Worm (Caenorhabditis elegans) whole organism, L2 larva: ENCODE measurements around the gene lido-5.
"Not testable (repeated sequence)": the region's sequence is repeated elsewhere in the genome, so short reads cannot be mapped to it uniquely, and the experiment has no call there.

ENCODE experiments used
- Y55F3AM.14 ChIP-seq: fragments of 200-800 bp; sonication (Bioruptor generic); optimal IDR thresholded peaks from 2 replicates; lab custom pipeline; 2018; ENCODE audit warnings: mild to moderate bottlenecking, missing genetic modification characterization, missing compliant biosample characterization
- alr-1 ChIP-seq: fragments of 150-350 bp; optimal IDR thresholded peaks from 2 replicates; lab custom pipeline; 2014; ENCODE audit warnings: missing biosample characterization, missing genetic modification characterization
- aly-2 ChIP-seq: fragments of 150-350 bp; optimal IDR thresholded peaks from 2 replicates; lab custom pipeline; 2014; ENCODE audit warnings: missing biosample characterization, missing genetic modification characterization
- ama-1 ChIP-seq: fragments of 150-350 bp; optimal IDR thresholded peaks from 2 replicates; lab custom pipeline; 2018; ENCODE audit warnings: inconsistent platforms
- blmp-1 ChIP-seq: sonication (generic microtip); optimal IDR thresholded peaks from 2 replicates; lab custom pipeline; 2017; ENCODE audit warnings: missing genetic modification characterization, mild to moderate bottlenecking, missing compliant biosample characterization, antibody characterized with exemption, moderate library complexity; ENCODE audit not compliant: insufficient read depth
- ceh-16 ChIP-seq: fragments of 150-350 bp; optimal IDR thresholded peaks from 2 replicates; lab custom pipeline; 2014; ENCODE audit warnings: missing biosample characterization, missing genetic modification characterization
- crh-2 ChIP-seq: sonication (generic microtip); optimal IDR thresholded peaks from 2 replicates; lab custom pipeline; 2017; ENCODE audit warnings: missing biosample characterization, missing genetic modification characterization
- elt-1 ChIP-seq: fragments of 150-350 bp; optimal IDR thresholded peaks from 2 replicates; lab custom pipeline; 2014; ENCODE audit warnings: missing biosample characterization, missing genetic modification characterization
- elt-3 ChIP-seq: sonication (generic microtip); optimal IDR thresholded peaks from 2 replicates; lab custom pipeline; 2017; ENCODE audit warnings: missing biosample characterization, missing genetic modification characterization
- fos-1 ChIP-seq: fragments of 150-350 bp; optimal IDR thresholded peaks from 2 replicates; lab custom pipeline; 2014; ENCODE audit warnings: missing biosample characterization, missing genetic modification characterization
- gmeb-1 ChIP-seq: fragments of 150-350 bp; optimal IDR thresholded peaks from 2 replicates; lab custom pipeline; 2014; ENCODE audit warnings: missing biosample characterization, missing genetic modification characterization
- lin-11 ChIP-seq: fragments of 150-350 bp; sonication (generic microtip); optimal IDR thresholded peaks from 2 replicates; lab custom pipeline; 2014; ENCODE audit warnings: missing biosample characterization, missing genetic modification characterization, inconsistent platforms, mixed read lengths
- lin-13 ChIP-seq: fragments of 150-350 bp; optimal IDR thresholded peaks from 2 replicates; lab custom pipeline; 2014; ENCODE audit warnings: missing biosample characterization, missing genetic modification reagents, missing genetic modification characterization
- lin-39 ChIP-seq: fragments of 150-350 bp; optimal IDR thresholded peaks from 2 replicates; lab custom pipeline; 2014; ENCODE audit warnings: missing biosample characterization, missing genetic modification reagents, missing genetic modification characterization
- mab-5 ChIP-seq: fragments of 150-350 bp; optimal IDR thresholded peaks from 2 replicates; lab custom pipeline; 2014; ENCODE audit warnings: missing biosample characterization, missing genetic modification characterization
- mbf-1 ChIP-seq: sonication (generic microtip); optimal IDR thresholded peaks from 2 replicates; lab custom pipeline; 2017; ENCODE audit warnings: missing biosample characterization, missing genetic modification characterization
- mdl-1 ChIP-seq, 2 experiments: fragments of 150-350 bp in 1 of 2; sonication (generic microtip) in 1 of 2; optimal IDR thresholded peaks; 2 replicates each; lab custom pipeline; 2017; ENCODE audit warnings: missing biosample characterization in 2 of 2, missing genetic modification characterization in 2 of 2
- nhr-10 ChIP-seq: sonication (generic microtip); optimal IDR thresholded peaks from 2 replicates; lab custom pipeline; 2017; ENCODE audit warnings: missing biosample characterization, missing genetic modification characterization
- nhr-12 ChIP-seq: fragments of 150-350 bp; optimal IDR thresholded peaks from 2 replicates; lab custom pipeline; 2014; ENCODE audit warnings: missing biosample characterization, missing genetic modification characterization
- nhr-129 ChIP-seq: fragments of 150-350 bp; optimal IDR thresholded peaks from 2 replicates; lab custom pipeline; 2014; ENCODE audit warnings: missing biosample characterization, missing genetic modification characterization
- nhr-23 ChIP-seq: fragments of 150-350 bp; optimal IDR thresholded peaks from 2 replicates; lab custom pipeline; 2014; ENCODE audit warnings: missing biosample characterization, missing genetic modification reagents, missing genetic modification characterization
- nhr-237 ChIP-seq: fragments of 150-350 bp; optimal IDR thresholded peaks from 2 replicates; lab custom pipeline; 2014; ENCODE audit warnings: missing biosample characterization, missing genetic modification characterization
- nhr-25 ChIP-seq: fragments of 150-350 bp; sonication (generic microtip); optimal IDR thresholded peaks from 3 replicates; lab custom pipeline; 2014; ENCODE audit warnings: missing biosample characterization, missing genetic modification characterization
- nhr-6 ChIP-seq: fragments of 150-350 bp; optimal IDR thresholded peaks from 2 replicates; lab custom pipeline; 2014; ENCODE audit warnings: missing biosample characterization, missing genetic modification characterization
- nhr-77 ChIP-seq: fragments of 150-350 bp; optimal IDR thresholded peaks from 2 replicates; lab custom pipeline; 2014; ENCODE audit warnings: missing biosample characterization, missing genetic modification characterization
- peb-1 ChIP-seq: fragments of 150-350 bp; optimal IDR thresholded peaks from 2 replicates; lab custom pipeline; 2014; ENCODE audit warnings: missing biosample characterization, missing genetic modification characterization
- sem-4 ChIP-seq: fragments of 150-350 bp; optimal IDR thresholded peaks from 2 replicates; lab custom pipeline; 2014; ENCODE audit warnings: missing biosample characterization, missing genetic modification reagents, missing genetic modification characterization
- skn-1 ChIP-seq: sonication (generic microtip); optimal IDR thresholded peaks from 2 replicates; lab custom pipeline; 2017; ENCODE audit warnings: missing biosample characterization, missing genetic modification characterization
- sma-3 ChIP-seq: sonication (generic microtip); optimal IDR thresholded peaks from 2 replicates; lab custom pipeline; 2016; ENCODE audit warnings: missing genetic modification reagents, missing genetic modification characterization, missing compliant biosample characterization
- sma-9 ChIP-seq, 2 experiments: fragments of 150-350 bp in 1 of 2; sonication (generic microtip) in 1 of 2; optimal IDR thresholded peaks; 2 replicates each; lab custom pipeline; 2014 to 2016; ENCODE audit warnings: missing genetic modification characterization in 2 of 2, mild to moderate bottlenecking in 1 of 2, missing biosample characterization in 1 of 2, missing compliant biosample characterization in 1 of 2, missing genetic modification reagents in 1 of 2, moderate library complexity in 1 of 2
- snpc-4 ChIP-seq: fragments of 150-350 bp; optimal IDR thresholded peaks from 2 replicates; lab custom pipeline; 2014; ENCODE audit warnings: missing biosample characterization, missing genetic modification characterization
- unc-39 ChIP-seq: fragments of 150-350 bp; optimal IDR thresholded peaks from 2 replicates; lab custom pipeline; 2014; ENCODE audit warnings: missing biosample characterization, missing genetic modification characterization
- unc-55 ChIP-seq: fragments of 150-350 bp; sonication (generic microtip); optimal IDR thresholded peaks from 3 replicates; lab custom pipeline; 2014; ENCODE audit warnings: missing biosample characterization, missing genetic modification reagents, missing genetic modification characterization
- unc-62 ChIP-seq: fragments of 150-350 bp; optimal IDR thresholded peaks from 2 replicates; lab custom pipeline; 2014; ENCODE audit warnings: missing biosample characterization, missing genetic modification reagents, missing genetic modification characterization
- zag-1 ChIP-seq: fragments of 150-350 bp; optimal IDR thresholded peaks from 2 replicates; lab custom pipeline; 2014; ENCODE audit warnings: missing biosample characterization, missing genetic modification characterization
- ztf-4 ChIP-seq: fragments of 150-350 bp; optimal IDR thresholded peaks from 2 replicates; lab custom pipeline; 2014; ENCODE audit warnings: missing biosample characterization, missing genetic modification characterization

Gene lido-5

DNA sequence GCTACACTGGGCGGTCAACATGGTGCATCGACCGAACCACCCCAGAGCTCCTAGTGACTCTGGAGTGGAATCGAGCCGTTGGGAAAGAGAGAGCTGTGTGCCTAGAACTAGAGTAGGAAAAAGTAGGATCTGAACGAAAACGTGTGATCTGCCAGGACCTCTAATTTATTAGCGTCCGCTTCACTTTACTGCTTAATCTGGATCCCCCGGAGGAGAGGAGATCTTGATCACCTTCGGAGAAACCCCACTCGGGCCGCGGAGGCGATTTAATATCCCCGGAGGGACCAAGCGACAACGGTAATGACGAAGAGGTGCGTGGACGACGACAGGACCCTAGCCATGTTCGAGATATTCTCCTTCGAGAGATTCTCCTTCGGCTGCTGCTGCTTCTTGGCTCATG is 6.9 kb upstream of the lido-5 start, which contains the start of gene K09E3.2:
Gene K09E3.2 (plus strand): TSS at position 301 of the 400 bp plus-strand sequence.
- not testable (repeated sequence) for TF ChIP-seq lin-13 (GFP tag; lab: Kevin White, UChicago); unc-62 (GFP tag; lab: Kevin White, UChicago); aly-2

ce11 chrX:17115089-17115488 is 4.6 kb upstream of the lido-5 start, which contains the start of gene lido-6:
Gene lido-6, minus strand, starts transcription at chrX:17115189.
- no peak for TF ChIP-seq skn-1 (tag; lab: Kevin White, UChicago)
- no peak for TF ChIP-seq snpc-4 (tag; lab: Kevin White, UChicago)
- TF ChIP-seq peb-1 (tag; lab: Kevin White, UChicago): no peak
- TF ChIP-seq sma-3 (GFP tag; lab: Kevin White, UChicago): no peak
- no peak for TF ChIP-seq lin-39 (tag; lab: Kevin White, UChicago)
- TF ChIP-seq nhr-6: no peak
- no peak for TF ChIP-seq nhr-12 (tag; lab: Kevin White, UChicago)
- no peak for TF ChIP-seq elt-3
- TF ChIP-seq alr-1: no peak
- TF ChIP-seq fos-1: no peak
- no peak for TF ChIP-seq ama-1 (lab: Kevin White, UChicago)
- TF ChIP-seq lin-11 (tag; lab: Kevin White, UChicago): no peak
- no peak for TF ChIP-seq Y55F3AM.14 (GFP tag; lab: Kevin White, UChicago)
- TF ChIP-seq, all 48 proteins: peak for 0

DNA sequence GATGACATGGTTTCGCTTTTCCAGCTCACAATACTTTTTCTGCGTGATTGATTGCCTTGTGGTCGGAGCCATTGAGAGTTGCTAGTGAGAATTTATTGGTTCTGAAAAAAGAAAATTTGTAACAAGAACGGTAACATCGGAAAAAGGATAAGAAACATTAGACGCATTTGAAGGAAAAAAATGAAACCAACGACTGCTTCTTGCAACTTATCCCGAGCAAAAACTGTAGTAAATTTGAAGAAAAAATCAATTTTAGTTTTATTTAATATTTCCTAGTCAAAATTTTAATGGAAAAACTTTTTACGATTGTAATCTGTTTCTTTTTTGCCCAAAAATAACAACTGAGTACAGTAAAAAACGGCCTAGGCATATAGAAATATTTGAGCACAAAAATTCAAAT is 2.8 kb downstream of the lido-5 start, which contains the start of gene lido-4:
Gene lido-4 (minus strand): TSS at position 101 of the 400 bp plus-strand sequence.
- TF ChIP-seq unc-62 (GFP tag; lab: Kevin White, UChicago) (no peak), ztf-4 (tag; lab: Kevin White, UChicago) (no peak)

DNA sequence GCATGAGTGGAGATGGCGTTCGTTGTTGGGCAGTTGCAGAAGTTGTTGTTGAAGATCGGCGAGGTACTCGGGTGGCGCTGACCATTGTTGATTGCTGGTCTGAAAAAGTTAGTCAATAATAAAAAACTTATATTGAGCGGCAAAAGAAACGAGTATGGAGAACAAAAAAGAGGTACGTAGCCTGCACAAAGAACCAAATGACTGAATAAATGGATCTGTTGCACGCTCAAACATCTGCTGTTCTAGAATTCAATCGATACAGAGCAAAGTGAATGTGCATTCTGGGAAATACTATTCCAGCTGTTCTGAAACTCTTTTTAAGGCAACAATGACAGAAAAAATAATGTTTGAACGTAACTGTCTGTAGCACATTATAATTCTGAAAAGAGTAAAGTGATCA is 9.8 kb downstream of the lido-5 start, which contains the start of gene lido-2:
Gene lido-2 (minus strand): TSS at position 101 of the 400 bp plus-strand sequence.
- no peak for TF ChIP-seq Y55F3AM.14 (GFP tag; lab: Kevin White, UChicago)
- TF ChIP-seq nhr-77 (tag; lab: Kevin White, UChicago): no peak
- TF ChIP-seq mab-5 (tag; lab: Kevin White, UChicago): no peak
- no peak for TF ChIP-seq crh-2 (tag; lab: Kevin White, UChicago)
- TF ChIP-seq elt-3: no peak
- no peak for TF ChIP-seq gmeb-1 (tag; lab: Kevin White, UChicago)
- no peak for TF ChIP-seq nhr-10
- no peak for TF ChIP-seq sma-3 (GFP tag; lab: Kevin White, UChicago)
- TF ChIP-seq nhr-25: no peak
- TF ChIP-seq nhr-237 (tag; lab: Kevin White, UChicago): no peak
- TF ChIP-seq zag-1 (tag; lab: Kevin White, UChicago): no peak

- TF ChIP-seq sma-9 (GFP tag; optimal IDR thresholded peaks at IDR 0.05; lab: Kevin White, UChicago) (peak; percentile 9), sma-9 (tag; optimal IDR thresholded peaks at IDR 0.05; lab: Kevin White, UChicago) (no peak), nhr-23 (tag; lab: Kevin White, UChicago) (no peak), elt-1 (peak; percentile 35)
Observed at ce11 chrX:17096508-17097234, 13.8 kb downstream of the lido-5 start, which contains the start of gene lido-1. Gene lido-1, minus strand, starts transcription at chrX:17096558.

DNA sequence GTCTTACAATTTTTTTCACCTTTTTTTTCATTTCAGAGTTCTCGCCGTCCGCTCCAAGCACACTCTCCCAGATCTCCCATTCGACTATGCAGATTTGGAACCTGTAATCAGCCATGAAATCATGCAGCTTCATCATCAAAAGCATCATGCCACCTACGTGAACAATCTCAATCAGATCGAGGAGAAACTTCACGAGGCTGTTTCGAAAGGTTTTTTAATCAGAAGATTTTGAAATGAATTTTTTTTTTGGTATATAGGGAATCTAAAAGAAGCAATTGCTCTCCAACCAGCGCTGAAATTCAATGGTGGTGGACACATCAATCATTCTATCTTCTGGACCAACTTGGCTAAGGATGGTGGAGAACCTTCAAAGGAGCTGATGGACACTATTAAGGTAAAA is 17.3 kb downstream of the lido-5 start, which contains the start of gene C08A9.3:
Gene C08A9.3 (minus strand): TSS at position 101 of the 400 bp plus-strand sequence.
- TF ChIP-seq sem-4 (no peak), sma-3 (GFP tag; lab: Kevin White, UChicago) (no peak), Y55F3AM.14 (GFP tag; lab: Kevin White, UChicago) (no peak), nhr-77 (tag; lab: Kevin White, UChicago) (no peak), mbf-1 (tag; lab: Kevin White, UChicago) (no peak), blmp-1 (no peak), peb-1 (tag; lab: Kevin White, UChicago) (no peak), unc-39 (tag; lab: Kevin White, UChicago) (no peak), sma-9 (GFP tag; optimal IDR thresholded peaks at IDR 0.05; lab: Kevin White, UChicago) (no peak), sma-9 (tag; optimal IDR thresholded peaks at IDR 0.05; lab: Kevin White, UChicago) (no peak), lin-39 (tag; lab: Kevin White, UChicago) (no peak), elt-3 (no peak), nhr-129 (tag; lab: Kevin White, UChicago) (no peak), unc-55 (GFP tag; lab: Kevin White, UChicago) (no peak), ceh-16 (tag; lab: Kevin White, UChicago) (no peak), mdl-1 (tag; optimal IDR thresholded peaks at IDR 0.05; lab: Kevin White, UChicago) (no peak), zag-1 (tag; lab: Kevin White, UChicago) (no peak)
